Worm (Caenorhabditis elegans) whole organism, L1 larva: ENCODE results near the gene K09E3.7.
A peak's percentile ranks its signal among the peaks of the same experiment; 100 is the strongest.
"Not testable (repeated sequence)": the region's sequence is repeated elsewhere in the genome, so short reads cannot be mapped to it uniquely, and the experiment has no call there.

ENCODE experiments used
- C16A3.4 ChIP-seq: fragments of 150-350 bp; optimal IDR thresholded peaks from 2 replicates; lab custom pipeline; 2014; ENCODE audit warnings: missing biosample characterization, missing genetic modification characterization
- F16B12.6 ChIP-seq: fragments of 150-350 bp; optimal IDR thresholded peaks from 2 replicates; lab custom pipeline; 2014; ENCODE audit warnings: missing biosample characterization, missing genetic modification characterization
- ama-1 ChIP-seq: fragments of 150-350 bp; optimal IDR thresholded peaks from 2 replicates; lab custom pipeline; 2014
- blmp-1 ChIP-seq: fragments of 150-350 bp; optimal IDR thresholded peaks from 2 replicates; lab custom pipeline; 2014; ENCODE audit warnings: missing biosample characterization, missing genetic modification characterization
- ceh-63 ChIP-seq: fragments of 200-800 bp; sonication (Bioruptor generic); optimal IDR thresholded peaks from 2 replicates; lab custom pipeline; 2018; ENCODE audit warnings: mild to moderate bottlenecking, missing genetic modification characterization, missing compliant biosample characterization
- ceh-8 ChIP-seq: fragments of 200-800 bp; sonication (Bioruptor generic); optimal IDR thresholded peaks from 2 replicates; lab custom pipeline; 2018; ENCODE audit warnings: mild to moderate bottlenecking, missing genetic modification characterization, moderate library complexity, missing compliant biosample characterization
- ceh-88 ChIP-seq: fragments of 200-800 bp; sonication (Bioruptor generic); IDR thresholded peaks from 2 replicates; pipeline ENCODE4 v1.3.6; 2022; ENCODE audit warnings: missing genetic modification characterization, missing compliant biosample characterization
- ceh-90 ChIP-seq: sonication (generic microtip); optimal IDR thresholded peaks from 2 replicates; lab custom pipeline; 2016; ENCODE audit warnings: missing genetic modification characterization, missing compliant biosample characterization
- efl-1 ChIP-seq, 4 experiments: fragments of 150-350 bp; optimal IDR thresholded peaks in 3 of 4; peaks in 1 of 4; 1 replicate in 1 of 4; 2 replicates in 3 of 4; lab custom pipeline; 2014; ENCODE audit warnings: missing biosample characterization in 2 of 4, missing genetic modification characterization in 2 of 4, missing genetic modification reagents in 2 of 4
- elt-2 ChIP-seq: sonication (generic microtip); optimal IDR thresholded peaks from 2 replicates; lab custom pipeline; 2016; ENCODE audit warnings: missing genetic modification characterization, mild to moderate bottlenecking, inconsistent platforms, missing compliant biosample characterization, missing genetic modification reagents
- elt-3 ChIP-seq, 6 experiments: fragments of 150-350 bp in 1 of 6; sonication (generic microtip); optimal IDR thresholded peaks; 2 replicates each; lab custom pipeline; 2017 to 2018; ENCODE audit warnings: missing biosample characterization in 6 of 6, missing genetic modification characterization in 6 of 6, inconsistent platforms in 1 of 6
- ets-5 ChIP-seq: fragments of 200-800 bp; sonication (Bioruptor generic); IDR thresholded peaks from 2 replicates; pipeline ENCODE4 v1.3.6; 2022; ENCODE audit warnings: missing genetic modification characterization, missing compliant biosample characterization
- fkh-10 ChIP-seq: sonication (generic microtip); optimal IDR thresholded peaks from 2 replicates; lab custom pipeline; 2017; ENCODE audit warnings: missing biosample characterization, missing genetic modification reagents, missing genetic modification characterization
- fos-1 ChIP-seq: fragments of 150-350 bp; optimal IDR thresholded peaks from 2 replicates; lab custom pipeline; 2014; ENCODE audit warnings: missing biosample characterization, missing genetic modification characterization
- grh-1 ChIP-seq: fragments of 200-800 bp; sonication (Bioruptor generic); IDR thresholded peaks from 2 replicates; pipeline ENCODE4 v1.3.6; 2022; ENCODE audit warnings: missing genetic modification reagents, missing genetic modification characterization, missing compliant biosample characterization
- hlh-17 ChIP-seq: fragments of 200-800 bp; sonication (Bioruptor generic); optimal IDR thresholded peaks from 2 replicates; lab custom pipeline; 2018; ENCODE audit warnings: missing genetic modification characterization, mild to moderate bottlenecking, missing compliant biosample characterization, moderate library complexity, borderline replicate concordance
- hpl-2 ChIP-seq: fragments of 150-350 bp; optimal IDR thresholded peaks from 2 replicates; lab custom pipeline; 2014; ENCODE audit warnings: missing biosample characterization, missing genetic modification reagents, missing genetic modification characterization
- isw-1 ChIP-seq: fragments of 200-800 bp; sonication (Bioruptor generic); IDR thresholded peaks from 2 replicates; pipeline ENCODE4 v1.3.6; 2022; ENCODE audit warnings: missing genetic modification characterization, missing compliant biosample characterization
- jun-1 ChIP-seq: fragments of 150-350 bp; optimal IDR thresholded peaks from 2 replicates; lab custom pipeline; 2014; ENCODE audit warnings: missing biosample characterization, missing genetic modification reagents, missing genetic modification characterization
- lin-13 ChIP-seq: fragments of 150-350 bp; optimal IDR thresholded peaks from 2 replicates; lab custom pipeline; 2014; ENCODE audit warnings: missing biosample characterization, missing genetic modification reagents, missing genetic modification characterization
- lin-15B ChIP-seq: fragments of 150-350 bp; sonication (generic microtip); optimal IDR thresholded peaks from 3 replicates; lab custom pipeline; 2014; ENCODE audit warnings: missing biosample characterization, missing genetic modification characterization
- lin-35 ChIP-seq, 2 experiments: fragments of 150-350 bp; optimal IDR thresholded peaks; 2 replicates each; lab custom pipeline; 2014; ENCODE audit warnings: missing biosample characterization in 2 of 2, missing genetic modification characterization in 2 of 2, missing genetic modification reagents in 2 of 2
- lir-3 ChIP-seq: sonication (generic microtip); optimal IDR thresholded peaks from 2 replicates; lab custom pipeline; 2016; ENCODE audit warnings: mild to moderate bottlenecking, missing genetic modification characterization, moderate library complexity, missing compliant biosample characterization; ENCODE audit not compliant: poor library complexity
- mdl-1 ChIP-seq, 2 experiments: fragments of 150-350 bp; optimal IDR thresholded peaks; 2 replicates each; lab custom pipeline; 2014 to 2017; ENCODE audit warnings: missing biosample characterization in 2 of 2, missing genetic modification characterization in 2 of 2, inconsistent platforms in 1 of 2
- mep-1 ChIP-seq: fragments of 150-350 bp; optimal IDR thresholded peaks from 2 replicates; lab custom pipeline; 2014; ENCODE audit warnings: missing biosample characterization, missing genetic modification characterization
- nhr-12 ChIP-seq: sonication (generic microtip); optimal IDR thresholded peaks from 2 replicates; lab custom pipeline; 2017; ENCODE audit warnings: missing biosample characterization, missing genetic modification characterization
- nhr-19 ChIP-seq: fragments of 200-800 bp; sonication (Bioruptor generic); conservative IDR thresholded peaks from 2 replicates; pipeline ENCODE4 v1.3.6; 2022; ENCODE audit warnings: missing genetic modification characterization, missing compliant biosample characterization
- nhr-20 ChIP-seq: sonication (generic microtip); optimal IDR thresholded peaks from 2 replicates; lab custom pipeline; 2016; ENCODE audit warnings: mild to moderate bottlenecking, missing genetic modification characterization, missing compliant biosample characterization
- nhr-47 ChIP-seq: sonication (generic microtip); optimal IDR thresholded peaks from 2 replicates; lab custom pipeline; 2016; ENCODE audit warnings: mild to moderate bottlenecking, missing genetic modification characterization, moderate library complexity, missing compliant biosample characterization
- nhr-71 ChIP-seq: sonication (generic microtip); optimal IDR thresholded peaks from 2 replicates; lab custom pipeline; 2016; ENCODE audit warnings: mild to moderate bottlenecking, missing genetic modification characterization, moderate library complexity, missing compliant biosample characterization
- nhr-76 ChIP-seq: sonication (generic microtip); optimal IDR thresholded peaks from 2 replicates; lab custom pipeline; 2017; ENCODE audit warnings: missing biosample characterization, missing genetic modification characterization
- nhr-85 ChIP-seq: sonication (generic microtip); peaks from one replicate; lab custom pipeline; 2016; ENCODE audit warnings: missing genetic modification characterization, inconsistent platforms, missing compliant biosample characterization
- nhr-90 ChIP-seq: sonication (generic microtip); optimal IDR thresholded peaks from 2 replicates; lab custom pipeline; 2016; ENCODE audit warnings: mild to moderate bottlenecking, missing genetic modification characterization, missing compliant biosample characterization; ENCODE audit not compliant: poor library complexity
- skn-1 ChIP-seq: fragments of 150-350 bp; optimal IDR thresholded peaks from 2 replicates; lab custom pipeline; 2014; ENCODE audit warnings: missing biosample characterization, missing genetic modification characterization
- snpc-4 ChIP-seq: fragments of 150-350 bp; optimal IDR thresholded peaks from 2 replicates; lab custom pipeline; 2014; ENCODE audit warnings: missing biosample characterization, missing genetic modification characterization
- sox-4 ChIP-seq: sonication (generic microtip); optimal IDR thresholded peaks from 2 replicates; lab custom pipeline; 2016; ENCODE audit warnings: missing genetic modification characterization, missing compliant biosample characterization
- swsn-7 ChIP-seq: sonication (generic microtip); optimal IDR thresholded peaks from 2 replicates; lab custom pipeline; 2016; ENCODE audit warnings: missing genetic modification characterization, missing compliant biosample characterization
- tbx-2 ChIP-seq: sonication (generic microtip); optimal IDR thresholded peaks from 2 replicates; lab custom pipeline; 2016; ENCODE audit warnings: missing genetic modification characterization, missing compliant biosample characterization
- tlp-1 ChIP-seq: fragments of 150-350 bp; optimal IDR thresholded peaks from 2 replicates; lab custom pipeline; 2014; ENCODE audit warnings: missing biosample characterization, missing genetic modification characterization
- vab-15 ChIP-seq: sonication (generic microtip); optimal IDR thresholded peaks from 2 replicates; lab custom pipeline; 2017; ENCODE audit warnings: missing genotype, mild to moderate bottlenecking, missing genetic modification characterization, missing compliant biosample characterization

K09E3.7 gene

ce11 chrX:17135704-17136103 lies 1.4 kb upstream of the K09E3.7 start:
- TF ChIP-seq lin-13 (GFP tag; lab: Kevin White, UChicago) (peak; percentile 4), nhr-47 (no peak), nhr-90 (peak; percentile 37), elt-2 (peak; percentile 70), skn-1 (tag; lab: Kevin White, UChicago) (peak; percentile 28), nhr-85 (tag; lab: Kevin White, UChicago) (peak; percentile 54), fkh-10 (GFP tag; lab: Kevin White, UChicago) (no peak), lin-35 (GFP tag; optimal IDR thresholded peaks at IDR 0.05; lab: Kevin White, UChicago) (peak in 1 of 2 experiments; percentile 31), nhr-71 (tag; lab: Kevin White, UChicago) (peak; percentile 22), ceh-88 (GFP tag; lab: Robert Waterston, UW) (no peak), mep-1 (tag; lab: Kevin White, UChicago) (peak; percentile 10), jun-1 (tag; lab: Kevin White, UChicago) (no peak), nhr-20 (tag; lab: Kevin White, UChicago) (peak; percentile 2), efl-1 (optimal IDR thresholded peaks at IDR 0.05; lab: Kevin White, UChicago) (no peak), efl-1 (GFP tag; optimal IDR thresholded peaks at IDR 0.05 in 1 of 2; lab: Kevin White, UChicago) (no peak), tbx-2 (tag; lab: Kevin White, UChicago) (no peak), ama-1 (lab: Kevin White, UChicago) (peak; percentile 11)

- not testable (repeated sequence) for TF ChIP-seq vab-15; swsn-7 (tag; lab: Kevin White, UChicago); ets-5 (GFP tag; lab: Robert Waterston, UW)
These were observed 17.0 kb downstream of the K09E3.7 start, which contains the start of gene K09E3.2 for ce11 chrX:17117359-17117758. TSS of gene K09E3.2 (plus strand) at chrX:17117659.

ce11 chrX:17115089-17115488 lies 19.2 kb downstream of the K09E3.7 start, which contains the start of gene lido-6:
TSS of gene lido-6 (minus strand) at chrX:17115189.
- no peak for TF ChIP-seq mdl-1 (tag; optimal IDR thresholded peaks at IDR 0.05; lab: Kevin White, UChicago)
- no peak for TF ChIP-seq fos-1 (tag; lab: Kevin White, UChicago)
- no peak for TF ChIP-seq ceh-8 (GFP tag; lab: Kevin White, UChicago)
- TF ChIP-seq hpl-2 = no peak
- no peak for TF ChIP-seq fkh-10 (GFP tag; lab: Kevin White, UChicago)
- no peak for TF ChIP-seq snpc-4 (tag; lab: Kevin White, UChicago)
- TF ChIP-seq nhr-47 = no peak
- no peak for TF ChIP-seq efl-1 (optimal IDR thresholded peaks at IDR 0.05; lab: Kevin White, UChicago)
- no peak for TF ChIP-seq efl-1 (GFP tag; optimal IDR thresholded peaks at IDR 0.05 in 1 of 2; lab: Kevin White, UChicago)
- no peak for TF ChIP-seq hlh-17 (GFP tag; lab: Kevin White, UChicago)
- TF ChIP-seq lin-15B = no peak
- no peak for TF ChIP-seq tlp-1 (tag; lab: Kevin White, UChicago)
- TF ChIP-seq ceh-90 (tag; lab: Kevin White, UChicago) = no peak
- TF ChIP-seq lin-35 (GFP tag; optimal IDR thresholded peaks at IDR 0.05; lab: Kevin White, UChicago) = no peak

- TF ChIP-seq lir-3 = no peak
- TF ChIP-seq ets-5 (GFP tag; lab: Robert Waterston, UW) = no peak
- TF ChIP-seq ama-1 (lab: Kevin White, UChicago) = no peak
- TF ChIP-seq grh-1 = no peak
- no peak for TF ChIP-seq blmp-1
- no peak for TF ChIP-seq nhr-71 (tag; lab: Kevin White, UChicago)
- no peak for TF ChIP-seq nhr-19 (GFP tag; lab: Robert Waterston, UW)
- no peak for TF ChIP-seq mep-1 (tag; lab: Kevin White, UChicago)
- no peak for TF ChIP-seq nhr-12 (tag; lab: Kevin White, UChicago)
- no peak for TF ChIP-seq sox-4 (tag; lab: Kevin White, UChicago)
These were observed 23.8 kb downstream of the K09E3.7 start, which contains the start of gene lido-5 for ce11 chrX:17110555-17110954. TSS of gene lido-5 (minus strand) at chrX:17110655.

- TF ChIP-seq elt-2 (no peak), ama-1 (lab: Kevin White, UChicago) (no peak), ceh-63 (GFP tag; lab: Kevin White, UChicago) (no peak), F16B12.6 (tag; lab: Kevin White, UChicago) (no peak), nhr-76 (tag; lab: Kevin White, UChicago) (no peak), isw-1 (GFP tag; lab: Robert Waterston, UW) (no peak), hlh-17 (GFP tag; lab: Kevin White, UChicago) (no peak), C16A3.4 (tag; lab: Kevin White, UChicago) (no peak), elt-3 (tag; optimal IDR thresholded peaks at IDR 0.05; lab: Kevin White, UChicago) (no peak)
These were observed 26.7 kb downstream of the K09E3.7 start, which contains the start of gene lido-4 for ce11 chrX:17107670-17108069. TSS of gene lido-4 (minus strand) at chrX:17107770.
